Fruit fly (Drosophila melanogaster) whole organism, embryonic: ENCODE data around the gene Doc2.

Source experiments
- Asciz ChIP-seq: fragments of 200-800 bp; sonication (Bioruptor generic); optimal IDR thresholded peaks from 2 replicates; lab custom pipeline; 2017; ENCODE audit warnings: missing biosample characterization, mild to moderate bottlenecking, missing genetic modification characterization, missing genetic modification reagents
- Bgb ChIP-seq: fragments of 200-800 bp; sonication (Bioruptor generic); IDR thresholded peaks from 2 replicates; pipeline ENCODE4 v1.3.6; 2022; ENCODE audit warnings: missing biosample characterization, missing genetic modification characterization; ENCODE audit not compliant: partially characterized antibody
- CG10462 ChIP-seq: fragments of 200-800 bp; sonication (Bioruptor generic); optimal IDR thresholded peaks from 2 replicates; lab custom pipeline; 2016; ENCODE audit warnings: missing biosample characterization, missing genetic modification characterization
- CG10543 ChIP-seq: fragments of 200-800 bp; sonication (Bioruptor generic); optimal IDR thresholded peaks from 3 replicates; lab custom pipeline; 2017; ENCODE audit warnings: missing biosample characterization, mild to moderate bottlenecking, missing genetic modification characterization, moderate library complexity
- CG11247 ChIP-seq: fragments of 200-800 bp; sonication (Bioruptor generic); IDR thresholded peaks from 2 replicates; pipeline ENCODE4 v1.3.6; 2022; ENCODE audit warnings: missing biosample characterization, missing genetic modification characterization
- CG12155 ChIP-seq: fragments of 200-800 bp; sonication (Bioruptor generic); optimal IDR thresholded peaks from 3 replicates; lab custom pipeline; 2016; ENCODE audit warnings: missing biosample characterization, missing genetic modification characterization
- CG14014 ChIP-seq: fragments of 200-800 bp; sonication (Bioruptor generic); IDR thresholded peaks from 2 replicates; pipeline ENCODE4 v1.3.6; 2022; ENCODE audit warnings: missing biosample characterization, missing genetic modification characterization
- CG14965 ChIP-seq: fragments of 200-800 bp; sonication (Bioruptor generic); optimal IDR thresholded peaks from 2 replicates; lab custom pipeline; 2016; ENCODE audit warnings: missing biosample characterization, missing genetic modification characterization, borderline replicate concordance
- CG16863 ChIP-seq: fragments of 200-800 bp; sonication (Bioruptor generic); optimal IDR thresholded peaks from 3 replicates; lab custom pipeline; 2016; ENCODE audit warnings: missing biosample characterization, missing genetic modification characterization
- CG17186 ChIP-seq: fragments of 200-800 bp; sonication (Bioruptor generic); optimal IDR thresholded peaks from 3 replicates; lab custom pipeline; 2017; ENCODE audit warnings: missing biosample characterization, missing genetic modification reagents, missing genetic modification characterization
- CG2678 ChIP-seq: fragments of 200-800 bp; sonication (Bioruptor generic); optimal IDR thresholded peaks from 3 replicates; lab custom pipeline; 2019; ENCODE audit warnings: missing biosample characterization, mild to moderate bottlenecking, missing genetic modification characterization, moderate library complexity
- CG30431 ChIP-seq: fragments of 200-800 bp; sonication (Bioruptor generic); optimal IDR thresholded peaks from 2 replicates; lab custom pipeline; 2017; ENCODE audit warnings: missing biosample characterization, missing genetic modification characterization
- CG3163 ChIP-seq: fragments of 200-800 bp; sonication (Bioruptor generic); optimal IDR thresholded peaks from 3 replicates; lab custom pipeline; 2016; ENCODE audit warnings: missing biosample characterization, missing genetic modification characterization
- CG42726 ChIP-seq: fragments of 200-800 bp; sonication (Bioruptor generic); IDR thresholded peaks from 2 replicates; pipeline ENCODE4 v1.3.6; 2022; ENCODE audit warnings: missing biosample characterization, missing genetic modification characterization; ENCODE audit not compliant: partially characterized antibody
- CG7372 ChIP-seq: fragments of 200-800 bp; sonication (Bioruptor generic); IDR thresholded peaks from 2 replicates; pipeline ENCODE4 v1.3.6; 2022; ENCODE audit warnings: missing biosample characterization, missing genetic modification characterization
- CG7556 ChIP-seq: fragments of 200-800 bp; sonication (Bioruptor generic); optimal IDR thresholded peaks from 2 replicates; lab custom pipeline; 2017; ENCODE audit warnings: missing biosample characterization, mild to moderate bottlenecking, missing genetic modification characterization
- CG7928 ChIP-seq: fragments of 200-800 bp; sonication (Bioruptor generic); optimal IDR thresholded peaks from 2 replicates; lab custom pipeline; 2017; ENCODE audit warnings: missing biosample characterization, mild to moderate bottlenecking, missing genetic modification characterization
- CG8281 ChIP-seq: fragments of 200-800 bp; sonication (Bioruptor generic); optimal IDR thresholded peaks from 2 replicates; lab custom pipeline; 2018; ENCODE audit warnings: missing biosample characterization, mild to moderate bottlenecking, missing genetic modification characterization, moderate library complexity
- CG8478 ChIP-seq: fragments of >200 bp; optimal IDR thresholded peaks from 2 replicates; lab custom pipeline; 2018
- Dip2 ChIP-seq: fragments of 200-800 bp; sonication (Bioruptor generic); IDR thresholded peaks from 2 replicates; pipeline ENCODE4 v1.3.6; 2022; ENCODE audit warnings: missing biosample characterization, missing genetic modification characterization
- Doc2 ChIP-seq: fragments of 200-800 bp; sonication (Bioruptor generic); IDR thresholded peaks from 2 replicates; pipeline ENCODE4 v1.3.6; 2022; ENCODE audit warnings: missing biosample characterization, missing genetic modification characterization
- Ets97D ChIP-seq: fragments of 200-800 bp; sonication (Bioruptor generic); optimal IDR thresholded peaks from 3 replicates; lab custom pipeline; 2016; ENCODE audit warnings: missing biosample characterization, missing genetic modification characterization
- Gug ChIP-seq: fragments of 200-800 bp; sonication (Bioruptor generic); IDR thresholded peaks from 4 replicates; pipeline ENCODE4 v1.3.6; 2022; ENCODE audit warnings: missing biosample characterization, missing genetic modification characterization
- HmgZ ChIP-seq: fragments of 200-800 bp; sonication (Bioruptor generic); optimal IDR thresholded peaks from 2 replicates; lab custom pipeline; 2018; ENCODE audit warnings: missing biosample characterization, mild to moderate bottlenecking, missing genetic modification characterization
- Jarid2 ChIP-seq: fragments of 200-800 bp; sonication (Bioruptor generic); optimal IDR thresholded peaks from 3 replicates; lab custom pipeline; 2017; ENCODE audit warnings: mild to moderate bottlenecking, missing biosample characterization, missing genetic modification reagents, missing genetic modification characterization
- Lpt ChIP-seq: fragments of >200 bp; optimal IDR thresholded peaks from 2 replicates; lab custom pipeline; 2018; ENCODE audit warnings: missing biosample characterization, missing genetic modification characterization
- Mes4 ChIP-seq: fragments of 200-800 bp; sonication (Bioruptor generic); optimal IDR thresholded peaks from 2 replicates; lab custom pipeline; 2016; ENCODE audit warnings: missing biosample characterization, missing genetic modification characterization
- Mrtf ChIP-seq: fragments of 200-800 bp; sonication (Bioruptor generic); IDR thresholded peaks from 3 replicates; pipeline ENCODE4 v1.3.6; 2022; ENCODE audit warnings: missing biosample characterization, missing genetic modification characterization
- Myb ChIP-seq: fragments of 200-800 bp; sonication (Bioruptor generic); optimal IDR thresholded peaks from 2 replicates; lab custom pipeline; 2016; ENCODE audit warnings: missing biosample characterization, missing genetic modification characterization
- NC2α ChIP-seq: fragments of 200-800 bp; sonication (Bioruptor generic); optimal IDR thresholded peaks from 2 replicates; lab custom pipeline; 2016; ENCODE audit warnings: missing biosample characterization, missing genetic modification characterization
- Neu2 ChIP-seq: fragments of 200-800 bp; sonication (Bioruptor generic); optimal IDR thresholded peaks from 3 replicates; lab custom pipeline; 2016; ENCODE audit warnings: missing biosample characterization, missing genetic modification characterization, borderline replicate concordance
- Ravus ChIP-seq: fragments of 200-800 bp; sonication (Bioruptor generic); IDR thresholded peaks from 2 replicates; pipeline ENCODE4 v1.3.6; 2022; ENCODE audit warnings: missing biosample characterization, missing genetic modification characterization
- Side ChIP-seq: fragments of 200-800 bp; sonication (Bioruptor generic); optimal IDR thresholded peaks from 2 replicates; lab custom pipeline; 2016; ENCODE audit warnings: missing biosample characterization, missing genetic modification characterization
- Taf1 ChIP-seq: fragments of 200-800 bp; sonication (Bioruptor generic); IDR thresholded peaks from 2 replicates; pipeline ENCODE4 v1.3.6; 2022; ENCODE audit warnings: missing biosample characterization, missing genetic modification characterization
- Xbp1 ChIP-seq: fragments of 200-800 bp; sonication (Bioruptor generic); optimal IDR thresholded peaks from 3 replicates; lab custom pipeline; 2016; ENCODE audit warnings: missing biosample characterization, mild to moderate bottlenecking, missing genetic modification characterization
- ac ChIP-seq: fragments of 200-800 bp; sonication (Bioruptor generic); optimal IDR thresholded peaks from 3 replicates; lab custom pipeline; 2017; ENCODE audit warnings: missing biosample characterization, mild to moderate bottlenecking, missing genetic modification characterization
- bsh ChIP-seq, 2 experiments: fragments of 200-800 bp; sonication (Bioruptor generic); optimal IDR thresholded peaks; 2 replicates each; lab custom pipeline; 2017 to 2018; ENCODE audit warnings: mild to moderate bottlenecking in 2 of 2, missing biosample characterization in 2 of 2, missing genetic modification characterization in 2 of 2, moderate library complexity in 1 of 2
- cg ChIP-seq: fragments of 200-800 bp; sonication (Bioruptor generic); optimal IDR thresholded peaks from 3 replicates; lab custom pipeline; 2019; ENCODE audit warnings: missing biosample characterization, mild to moderate bottlenecking, missing genetic modification characterization, moderate library complexity
- chm ChIP-seq: fragments of 200-800 bp; sonication (Bioruptor generic); IDR thresholded peaks from 2 replicates; pipeline ENCODE4 v1.3.6; 2022; ENCODE audit warnings: missing biosample characterization, missing genetic modification characterization
- dpn ChIP-seq, 2 experiments: fragments of 200-800 bp; sonication (Bioruptor generic); optimal IDR thresholded peaks; 3 replicates each; lab custom pipeline; 2016; ENCODE audit warnings: missing biosample characterization in 2 of 2, missing genetic modification characterization in 2 of 2
- ewg ChIP-seq: fragments of 200-800 bp; sonication (Bioruptor generic); optimal IDR thresholded peaks from 3 replicates; lab custom pipeline; 2017; ENCODE audit warnings: mild to moderate bottlenecking, missing biosample characterization, missing genetic modification reagents, missing genetic modification characterization
- fu2 ChIP-seq: fragments of 200-800 bp; sonication (Bioruptor generic); optimal IDR thresholded peaks from 2 replicates; lab custom pipeline; 2016; ENCODE audit warnings: missing biosample characterization, missing genetic modification characterization
- jumu ChIP-seq: fragments of 200-800 bp; sonication (Bioruptor generic); optimal IDR thresholded peaks from 3 replicates; lab custom pipeline; 2016; ENCODE audit warnings: missing biosample characterization, missing genetic modification characterization
- luna ChIP-seq: fragments of 200-800 bp; sonication (Bioruptor generic); optimal IDR thresholded peaks from 2 replicates; lab custom pipeline; 2016; ENCODE audit warnings: missing biosample characterization, missing genetic modification characterization
- psq ChIP-seq: fragments of 200-800 bp; sonication (Bioruptor generic); optimal IDR thresholded peaks from 2 replicates; lab custom pipeline; 2017; ENCODE audit warnings: missing biosample characterization, missing genetic modification characterization
- pzg ChIP-seq: fragments of 200-800 bp; sonication (Bioruptor generic); optimal IDR thresholded peaks from 3 replicates; lab custom pipeline; 2018; ENCODE audit warnings: missing biosample characterization, mild to moderate bottlenecking, missing genetic modification characterization, moderate library complexity
- sd ChIP-seq: fragments of 200-800 bp; sonication (Bioruptor generic); optimal IDR thresholded peaks from 3 replicates; lab custom pipeline; 2018; ENCODE audit warnings: missing biosample characterization, mild to moderate bottlenecking, missing genetic modification characterization, moderate library complexity
- trem ChIP-seq: fragments of 200-800 bp; optimal IDR thresholded peaks from 3 replicates; lab custom pipeline; 2019; ENCODE audit warnings: missing biosample characterization, mild to moderate bottlenecking, missing genetic modification characterization, moderate library complexity
- tup ChIP-seq: fragments of 200-800 bp; sonication (Bioruptor generic); optimal IDR thresholded peaks from 2 replicates; lab custom pipeline; 2016; ENCODE audit warnings: missing biosample characterization, mild to moderate bottlenecking, missing genetic modification characterization, moderate library complexity

Gene Doc2

dm6 chr3L:8974478-8975477 lies 44.3 kb downstream of the Doc2 start, which contains the start of the genes pix and Srp68 (continued):
- peak; percentile 36 for TF ChIP-seq fu2 (GFP tag; lab: Kevin White, UChicago)
- TF ChIP-seq Lpt (GFP tag; lab: Kevin White, UChicago), result no peak
- TF ChIP-seq Gug (GFP tag; lab: Robert Waterston, UW), result no peak
- TF ChIP-seq CG11247 (GFP tag; lab: Robert Waterston, UW), result no peak
- peak; percentile 72 for TF ChIP-seq Xbp1
- TF ChIP-seq CG2678, result no peak
- no peak for TF ChIP-seq CG42726 (GFP tag; lab: Robert Waterston, UW)
- TF ChIP-seq CG16863 (GFP tag; lab: Kevin White, UChicago), result peak; percentile 10
- no peak for TF ChIP-seq cg
- no peak; the same call in 1 of the 2 replicates for TF ChIP-seq CG14014 (GFP tag; lab: Robert Waterston, UW)
- peak; percentile 54; the same call in 1 of the 2 replicates for TF ChIP-seq CG7372
- no peak for TF ChIP-seq Side (GFP tag; lab: Kevin White, UChicago)
- TF ChIP-seq Ets97D (GFP tag; lab: Kevin White, UChicago), result peak; percentile 41
- peak; percentile 3 for TF ChIP-seq psq
- TF ChIP-seq Ravus (GFP tag; lab: Robert Waterston, UW), result no peak
- peak; percentile 16 for TF ChIP-seq Myb (GFP tag; lab: Kevin White, UChicago)
- TF ChIP-seq Asciz (GFP tag; lab: Kevin White, UChicago), result no peak
- peak; percentile 85 for TF ChIP-seq trem (tag; lab: Kevin White, UChicago)
- no peak for TF ChIP-seq ac (GFP tag; lab: Kevin White, UChicago)
- TF ChIP-seq CG30431, result peak; percentile 17
- TF ChIP-seq CG7556 (GFP tag; lab: Kevin White, UChicago), result peak; percentile 45
- TF ChIP-seq HmgZ (tag; lab: Kevin White, UChicago), result peak; percentile 43
- no peak for TF ChIP-seq CG14965 (GFP tag; lab: Kevin White, UChicago)
- TF ChIP-seq jumu (GFP tag; lab: Kevin White, UChicago), result peak; percentile 16
- TF ChIP-seq pzg, result peak; percentile 45
- TF ChIP-seq NC2α, result no peak
- TF ChIP-seq Dip2 (GFP tag; lab: Robert Waterston, UW), result no peak
- peak; percentile 17 for TF ChIP-seq CG10462
- no peak for TF ChIP-seq CG17186 (GFP tag; lab: Kevin White, UChicago)
- TF ChIP-seq CG8478, result no peak
- no peak for TF ChIP-seq sd
- TF ChIP-seq CG8281 (tag; lab: Kevin White, UChicago), result no peak
- no peak for TF ChIP-seq Mrtf (GFP tag; lab: Robert Waterston, UW)
- TF ChIP-seq Bgb (GFP tag; lab: Robert Waterston, UW), result peak; percentile 47; the same call in 1 of the 2 replicates
- peak in 1 of 2 experiments; percentile 36 for TF ChIP-seq bsh (GFP tag; optimal IDR thresholded peaks at IDR 0.05; lab: Kevin White, UChicago)
- no peak for TF ChIP-seq chm (GFP tag; lab: Robert Waterston, UW)
- peak; percentile 81 for TF ChIP-seq CG10543 (GFP tag; lab: Kevin White, UChicago)
- peak; percentile 1 for TF ChIP-seq Mes4 (GFP tag; lab: Kevin White, UChicago)
- TF ChIP-seq CG3163 (GFP tag; lab: Kevin White, UChicago), result peak; percentile 11
- TF ChIP-seq ewg (GFP tag; lab: Kevin White, UChicago), result peak; percentile 63
- TF ChIP-seq Neu2 (GFP tag; lab: Kevin White, UChicago), result no peak
- TF ChIP-seq Jarid2, result no peak
- TF ChIP-seq Doc2 (GFP tag; lab: Robert Waterston, UW), result no peak
- peak; percentile 44 to 63 for TF ChIP-seq dpn (GFP tag; optimal IDR thresholded peaks at IDR 0.05; lab: Kevin White, UChicago)
- TF ChIP-seq luna (GFP tag; lab: Kevin White, UChicago), result no peak
- TF ChIP-seq tup, result no peak
- peak; percentile 74 for TF ChIP-seq CG12155 (GFP tag; lab: Kevin White, UChicago)
- peak; percentile 18 for TF ChIP-seq CG7928
- TF ChIP-seq Taf1 (GFP tag; lab: Robert Waterston, UW), result no peak
